Worm (Caenorhabditis elegans): ENCODE measurements around the gene C04E12.5.
"Not testable (repeated sequence)": the region's sequence is repeated elsewhere in the genome, so short reads cannot be mapped to it uniquely, and the experiment has no call there.

DNA sequence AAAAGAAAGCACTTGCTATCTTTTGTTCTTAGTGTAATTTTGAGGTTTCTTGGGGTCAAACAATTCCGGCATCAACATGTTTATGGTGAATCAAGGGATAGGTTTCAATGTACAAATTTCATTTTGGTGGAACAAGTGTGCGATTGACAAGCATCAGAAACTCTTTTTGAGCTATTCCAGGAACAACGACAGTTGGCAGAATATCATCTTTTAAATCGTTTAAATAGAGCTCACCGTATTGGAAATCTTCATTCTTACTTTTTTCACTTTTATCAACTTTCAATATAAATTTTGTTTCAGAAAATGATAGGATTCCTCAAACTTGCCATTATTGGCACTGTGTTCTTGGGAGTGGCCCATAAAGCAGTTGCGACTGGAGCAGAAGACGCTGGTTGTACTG, 41.6 kb downstream of the C04E12.5 start, which contains the start of gene T20D4.10:
- TF ChIP-seq sea-1 (GFP tag; conservative IDR thresholded peaks at IDR 0.05); scrt-1 (GFP tag; IDR thresholded peaks at IDR 0.05): not testable (repeated sequence)
